Worm (Caenorhabditis elegans) whole organism, L4 larva: ENCODE results near the gene nhr-96.

Experiments used
- ama-1 ChIP-seq: fragments of 150-350 bp; optimal IDR thresholded peaks from 2 replicates; lab custom pipeline; 2014; ENCODE audit warnings: inconsistent platforms, mixed read lengths
- nhr-237 ChIP-seq: sonication (generic microtip); optimal IDR thresholded peaks from 2 replicates; lab custom pipeline; 2017; ENCODE audit warnings: missing biosample characterization, missing genetic modification characterization

DNA sequence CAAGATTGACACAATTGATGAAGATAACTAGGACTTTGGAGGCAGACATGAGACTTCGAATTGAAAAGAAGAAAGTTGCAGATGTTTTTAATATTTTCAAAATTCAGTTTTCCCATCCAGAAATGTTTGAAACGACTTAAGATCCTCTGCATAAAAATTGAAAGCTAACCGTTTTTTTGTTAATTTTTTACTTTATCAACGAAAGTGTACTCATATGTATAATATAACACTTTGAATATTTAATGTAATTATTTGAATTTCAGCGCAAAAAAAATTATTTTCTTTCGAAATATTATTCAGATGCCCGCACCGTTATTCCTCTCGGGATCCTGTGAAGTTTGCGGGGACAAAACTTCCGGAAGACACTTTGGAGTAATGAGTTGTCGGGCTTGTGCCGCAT, 6.4 kb upstream of the nhr-96 start, which contains the start of gene nhr-18:
- no peak for TF ChIP-seq ama-1 (lab: Kevin White, UChicago)
- no peak for TF ChIP-seq nhr-237
